Worm (Caenorhabditis elegans): ENCODE measurements around the gene T26C12.3.

T26C12.3 gene

ce11 chrIV:3265657-3266056 is 7.5 kb downstream of the T26C12.3 start, which contains the start of gene T26C12.2:
Gene T26C12.2, minus strand, starts transcription at chrIV:3265757.
- TF ChIP-seq vab-15 (tag; optimal IDR thresholded peaks at IDR 0.05) (no peak), egl-13 (tag; optimal IDR thresholded peaks at IDR 0.05) (no peak), alr-1 (tag; optimal IDR thresholded peaks at IDR 0.05; ENCODE audit: borderline replicate concordance) (no peak), C34B4.2 (tag; optimal IDR thresholded peaks at IDR 0.05) (no peak), lin-13 (GFP tag; optimal IDR thresholded peaks at IDR 0.05) (no peak), nhr-12 (tag; optimal IDR thresholded peaks at IDR 0.05) (no peak), fos-1 (tag; optimal IDR thresholded peaks at IDR 0.05) (no peak), nhr-77 (tag; optimal IDR thresholded peaks at IDR 0.05) (no peak), zag-1 (tag; optimal IDR thresholded peaks at IDR 0.05) (no peak), elt-2 (tag; optimal IDR thresholded peaks at IDR 0.05) (no peak), nhr-237 (tag; optimal IDR thresholded peaks at IDR 0.05) (no peak), mef-2 (tag; optimal IDR thresholded peaks at IDR 0.05) (no peak), Y116A8C.19 (tag; optimal IDR thresholded peaks at IDR 0.05; ENCODE audit: borderline replicate concordance) (no peak), nhr-85 (tag) (no peak), nhr-71 (tag; optimal IDR thresholded peaks at IDR 0.05) (no peak), unc-98 (GFP tag; IDR thresholded peaks at IDR 0.05) (no peak)

ce11 chrIV:3261761-3262160 is 11.4 kb downstream of the T26C12.3 start:
- no peak for TF ChIP-seq sox-4 (tag; optimal IDR thresholded peaks at IDR 0.05)
- no peak for TF ChIP-seq ztf-11 (tag; optimal IDR thresholded peaks at IDR 0.05)
- TF ChIP-seq lin-14 (GFP tag; optimal IDR thresholded peaks at IDR 0.05): no peak
- no peak for TF ChIP-seq lir-3 (tag; optimal IDR thresholded peaks at IDR 0.05; ENCODE audit: poor library complexity)
- no peak for TF ChIP-seq jun-1 (tag; optimal IDR thresholded peaks at IDR 0.05)
- no peak for TF ChIP-seq fkh-8 (tag; optimal IDR thresholded peaks at IDR 0.05)
- no peak for TF ChIP-seq nhr-12 (tag; optimal IDR thresholded peaks at IDR 0.05)
- TF ChIP-seq efl-3 (GFP tag; optimal IDR thresholded peaks at IDR 0.05): no peak
- no peak for TF ChIP-seq ceh-8 (GFP tag; optimal IDR thresholded peaks at IDR 0.05)
- no peak for TF ChIP-seq F16B12.6 (tag; optimal IDR thresholded peaks at IDR 0.05)
- no peak for TF ChIP-seq dsc-1 (tag; optimal IDR thresholded peaks at IDR 0.05)
- no peak for TF ChIP-seq hlh-17 (GFP tag; optimal IDR thresholded peaks at IDR 0.05; ENCODE audit: borderline replicate concordance)
- no peak for TF ChIP-seq nhr-84 (tag; optimal IDR thresholded peaks at IDR 0.05)
- TF ChIP-seq mep-1 (tag; optimal IDR thresholded peaks at IDR 0.05): no peak
- no peak for TF ChIP-seq egl-27 (tag; optimal IDR thresholded peaks at IDR 0.05)

- no peak for TF ChIP-seq C34B4.2 (tag; optimal IDR thresholded peaks at IDR 0.05)
- no peak for TF ChIP-seq tbx-2 (tag; optimal IDR thresholded peaks at IDR 0.05)
- TF ChIP-seq C16A3.4 (tag; optimal IDR thresholded peaks at IDR 0.05): no peak
- no peak for TF ChIP-seq mdl-1 (tag; optimal IDR thresholded peaks at IDR 0.05)
- TF ChIP-seq ama-1 (optimal IDR thresholded peaks at IDR 0.05): no peak
Measured at ce11 chrIV:3260216-3260615, 13.0 kb downstream of the T26C12.3 start.

- TF ChIP-seq hlh-17 (GFP tag; optimal IDR thresholded peaks at IDR 0.05; ENCODE audit: borderline replicate concordance) (no peak), C34B4.2 (tag; optimal IDR thresholded peaks at IDR 0.05) (no peak), snu-23 (GFP tag; optimal IDR thresholded peaks at IDR 0.05) (no peak), elt-2 (tag; optimal IDR thresholded peaks at IDR 0.05) (peak; percentile 41), unc-130 (tag; optimal IDR thresholded peaks at IDR 0.05) (no peak), ama-1 (optimal IDR thresholded peaks at IDR 0.05) (no peak), Y116A8C.19 (tag; optimal IDR thresholded peaks at IDR 0.05; ENCODE audit: borderline replicate concordance) (no peak), nhr-90 (tag; optimal IDR thresholded peaks at IDR 0.05; ENCODE audit: poor library complexity) (peak; percentile 19), efl-1 (optimal IDR thresholded peaks at IDR 0.05) (no peak), efl-1 (GFP tag; optimal IDR thresholded peaks at IDR 0.05 in 1 of 2) (peak in 1 of 2 experiments; percentile 14), blmp-1 (tag; optimal IDR thresholded peaks at IDR 0.05) (no peak)
Measured at ce11 chrIV:3258528-3258927, 14.7 kb downstream of the T26C12.3 start, which contains the start of gene T26C12.1. Gene T26C12.1, plus strand, starts transcription at chrIV:3258910.
